Fruit fly (Drosophila melanogaster) whole organism, wandering third instar larva: ENCODE measurements around the gene Mccc1.

Experiments
- Dfd ChIP-seq: fragments of >200 bp; optimal IDR thresholded peaks from 2 replicates; lab custom pipeline; 2017; ENCODE audit warnings: missing biosample characterization, missing genetic modification characterization
- Hr78 ChIP-seq: fragments of >200 bp; optimal IDR thresholded peaks from 2 replicates; lab custom pipeline; 2017; ENCODE audit warnings: missing biosample characterization, missing genetic modification characterization
- Hr83 ChIP-seq: fragments of 200-300 bp; sonication (Bioruptor generic); optimal IDR thresholded peaks from 2 replicates; lab custom pipeline; 2016; ENCODE audit warnings: missing biosample characterization, mild to moderate bottlenecking, missing genetic modification characterization, moderate library complexity; ENCODE audit not compliant: poor library complexity, severe bottlenecking
- Sp1 ChIP-seq: fragments of 200-800 bp; sonication (Bioruptor generic); optimal IDR thresholded peaks from 3 replicates; lab custom pipeline; 2019; ENCODE audit warnings: missing biosample characterization, mild to moderate bottlenecking, missing genetic modification characterization, moderate library complexity
- foxo ChIP-seq, 2 experiments: fragments of 200-800 bp; sonication (Bioruptor generic); optimal IDR thresholded peaks; 2 replicates in 1 of 2; 3 replicates in 1 of 2; lab custom pipeline; 2016 to 2017; ENCODE audit warnings: missing biosample characterization in 2 of 2, missing genetic modification characterization in 2 of 2
- h ChIP-seq: fragments of 200-800 bp; sonication (Bioruptor generic); optimal IDR thresholded peaks from 3 replicates; lab custom pipeline; 2016; ENCODE audit warnings: missing biosample characterization, mild to moderate bottlenecking, missing genetic modification characterization
- psq ChIP-seq: fragments of 200-800 bp; sonication (Bioruptor generic); optimal IDR thresholded peaks from 3 replicates; lab custom pipeline; 2017; ENCODE audit warnings: missing biosample characterization, mild to moderate bottlenecking, missing genetic modification characterization, moderate library complexity
- usp ChIP-seq: fragments of >200 bp; optimal IDR thresholded peaks from 2 replicates; lab custom pipeline; 2017; ENCODE audit warnings: missing biosample characterization, missing genetic modification characterization
- woc ChIP-seq: sonication (Bioruptor generic); optimal IDR thresholded peaks from 2 replicates; lab custom pipeline; 2016; ENCODE audit warnings: missing biosample characterization, mild to moderate bottlenecking, missing genetic modification characterization

DNA sequence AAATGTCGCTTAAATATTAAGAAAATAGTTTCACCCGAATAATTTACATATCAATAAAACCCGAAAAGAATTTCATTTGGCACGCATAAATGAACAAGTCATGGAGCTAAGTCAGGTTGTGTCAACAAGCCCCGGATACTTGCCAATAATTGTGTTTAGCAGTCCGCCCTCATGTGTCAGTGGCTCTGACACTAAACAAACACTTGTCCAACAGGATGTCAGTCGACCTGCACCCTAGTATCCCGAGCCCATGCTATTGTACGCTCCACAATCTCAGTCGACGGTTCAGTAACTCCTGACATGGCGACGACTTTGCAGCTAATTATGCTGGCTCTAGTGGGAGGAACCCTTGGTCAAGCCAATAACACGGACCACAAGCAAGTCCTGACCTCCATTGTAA, 7.0 kb upstream of the Mccc1 start, which contains the start of gene Ir100a:
- TF ChIP-seq usp (GFP tag; lab: Kevin White, UChicago): no peak
- TF ChIP-seq Dfd (GFP tag; lab: Kevin White, UChicago): no peak
- TF ChIP-seq Hr83 (GFP tag; lab: Kevin White, UChicago): no peak
- TF ChIP-seq Hr78 (GFP tag; lab: Kevin White, UChicago): no peak
- no peak for TF ChIP-seq woc (GFP tag; lab: Kevin White, UChicago)
- no peak for TF ChIP-seq h (GFP tag; lab: Kevin White, UChicago)
- no peak for TF ChIP-seq foxo (GFP tag; optimal IDR thresholded peaks at IDR 0.05; lab: Kevin White, UChicago)
- no peak for TF ChIP-seq Sp1 (GFP tag; lab: Kevin White, UChicago)
- TF ChIP-seq psq (GFP tag; lab: Kevin White, UChicago): no peak
